Worm (Caenorhabditis elegans): ENCODE measurements around the gene ZK795.2.

- TF ChIP-seq lin-39 (tag; optimal IDR thresholded peaks at IDR 0.05) (no peak), egl-27 (tag; optimal IDR thresholded peaks at IDR 0.05) (no peak), elt-3 (tag; optimal IDR thresholded peaks at IDR 0.05) (no peak), C34F6.9 (tag; optimal IDR thresholded peaks at IDR 0.05) (no peak), zag-1 (tag; optimal IDR thresholded peaks at IDR 0.05) (no peak), nhr-23 (tag; optimal IDR thresholded peaks at IDR 0.05) (no peak), nhr-21 (tag; optimal IDR thresholded peaks at IDR 0.05) (no peak)
Observed at ce11 chrIV:12570546-12570945, 11.8 kb upstream of the ZK795.2 start.

All from whole organism, L2 larva.